Fruit fly (Drosophila melanogaster) whole organism, embryonic: Measurements from ENCODE around the gene Mul1.

Source experiments
- CG10267 ChIP-seq: fragments of 200-800 bp; sonication (Bioruptor generic); optimal IDR thresholded peaks from 2 replicates; lab custom pipeline; 2018; ENCODE audit warnings: missing biosample characterization, mild to moderate bottlenecking, missing genetic modification characterization, moderate library complexity
- CG32772 ChIP-seq: fragments of 200-800 bp; sonication (Bioruptor generic); IDR thresholded peaks from 2 replicates; pipeline ENCODE4 v1.3.6; 2022; ENCODE audit warnings: missing biosample characterization, missing genetic modification characterization
- CG4404 ChIP-seq: fragments of 200-800 bp; sonication (Bioruptor generic); IDR thresholded peaks from 2 replicates; pipeline ENCODE4 v1.3.6; 2022; ENCODE audit warnings: missing biosample characterization, missing genetic modification characterization
- Deaf1 ChIP-seq: fragments of 200-800 bp; optimal IDR thresholded peaks from 3 replicates; lab custom pipeline; 2019; ENCODE audit warnings: missing biosample characterization, mild to moderate bottlenecking, missing genetic modification characterization, moderate library complexity
- Drgx ChIP-seq: fragments of 200-800 bp; sonication (Bioruptor generic); IDR thresholded peaks from 2 replicates; pipeline ENCODE4 v1.3.6; 2022; ENCODE audit warnings: missing biosample characterization, missing genetic modification characterization
- HmgD ChIP-seq: fragments of 200-800 bp; sonication (Bioruptor generic); optimal IDR thresholded peaks from 3 replicates; lab custom pipeline; 2016; ENCODE audit warnings: missing biosample characterization, missing genetic modification characterization
- Spps ChIP-seq: fragments of 200-800 bp; sonication (Bioruptor generic); optimal IDR thresholded peaks from 2 replicates; lab custom pipeline; 2018; ENCODE audit warnings: missing biosample characterization, mild to moderate bottlenecking, missing genetic modification characterization
- insv ChIP-seq, 2 experiments: fragments of 200-800 bp; sonication (Bioruptor generic); optimal IDR thresholded peaks; 3 replicates each; lab custom pipeline; 2016 to 2018; ENCODE audit warnings: missing biosample characterization in 2 of 2, missing genetic modification characterization in 2 of 2
- lola ChIP-seq, 3 experiments: fragments of >200 bp in 2 of 3; fragments of 200-800 bp in 1 of 3; sonication (Bioruptor generic) in 1 of 3; optimal IDR thresholded peaks; 2 replicates each; lab custom pipeline; 2017 to 2019; ENCODE audit warnings: missing biosample characterization in 3 of 3, missing genetic modification characterization in 3 of 3, mild to moderate bottlenecking in 1 of 3, moderate library complexity in 1 of 3
- trem ChIP-seq: fragments of 200-800 bp; optimal IDR thresholded peaks from 3 replicates; lab custom pipeline; 2019; ENCODE audit warnings: missing biosample characterization, mild to moderate bottlenecking, missing genetic modification characterization, moderate library complexity
- yki ChIP-seq: fragments of >200 bp; optimal IDR thresholded peaks from 3 replicates; lab custom pipeline; 2018

DNA sequence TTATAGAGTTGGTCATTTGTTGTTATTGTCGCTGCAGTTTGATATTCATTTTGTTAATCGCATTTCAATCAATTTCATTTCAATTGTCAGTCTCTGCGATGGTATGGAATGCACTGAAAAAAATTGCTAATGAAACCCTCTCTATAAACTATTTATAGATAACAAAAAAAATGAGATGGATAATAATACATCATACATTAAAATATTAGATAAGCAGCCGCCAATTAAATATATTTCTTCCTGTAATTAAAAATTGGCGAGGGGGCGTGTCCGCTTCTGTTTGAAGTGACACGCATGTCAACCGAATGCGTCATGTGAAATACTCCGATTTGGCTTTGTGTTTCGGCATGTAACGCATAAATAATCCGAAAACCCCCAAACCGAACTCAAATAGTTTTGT, 23.2 kb downstream of the Mul1 start:
- TF ChIP-seq lola (GFP tag; optimal IDR thresholded peaks at IDR 0.05; lab: Kevin White, UChicago) (no peak), CG4404 (GFP tag; lab: Robert Waterston, UW) (no peak), yki (lab: Kevin White, UChicago) (no peak), insv (GFP tag; optimal IDR thresholded peaks at IDR 0.05; lab: Kevin White, UChicago) (no peak), HmgD (no peak), Spps (tag; lab: Kevin White, UChicago) (no peak), CG32772 (GFP tag; lab: Robert Waterston, UW) (no peak), CG10267 (tag; lab: Kevin White, UChicago) (no peak), trem (no peak), Drgx (GFP tag; lab: Robert Waterston, UW) (no peak), Deaf1 (tag; lab: Kevin White, UChicago) (no peak)
